Fruit fly (Drosophila melanogaster): ENCODE data around the gene mRpS11.

DNA sequence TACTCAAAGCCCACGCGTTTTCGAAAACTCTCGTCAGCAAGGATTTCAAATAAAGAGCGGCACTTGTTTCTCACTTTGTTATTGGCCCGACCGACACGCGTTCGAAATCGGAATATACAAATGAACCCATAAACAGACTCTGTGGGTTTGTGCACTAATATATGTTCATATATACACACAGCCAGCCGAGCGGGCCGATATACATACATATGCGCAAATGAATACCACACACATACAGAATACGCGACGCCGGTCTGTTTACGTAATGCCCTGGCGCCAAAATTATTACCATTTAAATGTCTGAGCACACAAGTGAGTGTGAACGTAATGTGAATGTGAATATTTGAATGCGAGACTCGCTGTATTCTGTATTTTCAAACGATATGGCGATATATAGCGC lies 4.8 kb upstream of the mRpS11 start:
- TF ChIP-seq CG8478 (optimal IDR thresholded peaks at IDR 0.05) (no peak), CTCF (optimal IDR thresholded peaks at IDR 0.05) (no peak)

All from S2 (cell line).